Worm (Caenorhabditis elegans): ENCODE data around the gene str-153.

DNA sequence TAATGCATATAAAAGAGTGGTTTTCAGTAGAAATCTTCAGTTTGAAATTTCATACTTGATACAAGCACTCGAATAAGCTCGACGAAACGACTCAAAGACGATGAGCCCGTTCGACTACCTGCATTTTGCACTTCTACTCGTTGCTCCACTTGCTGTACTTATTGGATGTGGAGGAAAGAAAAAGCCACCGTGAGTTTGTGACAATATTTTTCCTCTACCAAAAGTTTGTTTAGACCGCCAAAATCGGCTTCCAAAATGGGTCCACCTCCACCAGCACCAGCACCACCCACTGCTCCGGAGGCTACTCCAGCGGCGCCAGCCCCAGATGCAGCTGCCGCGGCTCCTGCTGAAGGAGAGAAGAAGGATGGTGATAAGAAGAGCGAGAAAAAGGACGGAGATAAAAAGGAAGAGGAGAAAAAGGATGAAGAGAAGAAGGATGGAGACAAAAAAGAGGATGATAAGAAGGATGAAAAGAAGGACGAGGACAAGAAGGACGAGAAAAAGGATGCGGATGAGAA lies 43.0 kb downstream of the str-153 start, which contains the start of gene E03H12.5:
- TF ChIP-seq ceh-48 (tag; optimal IDR thresholded peaks at IDR 0.05): no peak
- TF ChIP-seq sox-2 (GFP tag; IDR thresholded peaks at IDR 0.05): no peak
- TF ChIP-seq nhr-11 (tag; optimal IDR thresholded peaks at IDR 0.05): no peak
- no peak for TF ChIP-seq nfya-1 (tag; optimal IDR thresholded peaks at IDR 0.05)
- TF ChIP-seq ama-1 (optimal IDR thresholded peaks at IDR 0.05): no peak
- TF ChIP-seq C08G9.2 (tag; optimal IDR thresholded peaks at IDR 0.05): no peak
- no peak for TF ChIP-seq lin-11 (tag; optimal IDR thresholded peaks at IDR 0.05)
- no peak for TF ChIP-seq pha-4 (tag; optimal IDR thresholded peaks at IDR 0.05)
- no peak for TF ChIP-seq hlh-8 (tag; optimal IDR thresholded peaks at IDR 0.05)
- TF ChIP-seq zip-5 (tag; optimal IDR thresholded peaks at IDR 0.05): no peak

Measured in whole organism, late embryonic.